Worm (Caenorhabditis elegans) whole organism, late embryonic: ENCODE measurements around the gene klp-4.

ENCODE experiments used
- ama-1 ChIP-seq: fragments of 150-350 bp; optimal IDR thresholded peaks from 2 replicates; lab custom pipeline; 2014
- fax-1 ChIP-seq: sonication (generic microtip); optimal IDR thresholded peaks from 2 replicates; lab custom pipeline; 2016; ENCODE audit warnings: missing genotype, missing genetic modification characterization, missing compliant biosample characterization
- nhr-11 ChIP-seq: fragments of 150-350 bp; optimal IDR thresholded peaks from 2 replicates; lab custom pipeline; 2014; ENCODE audit warnings: missing biosample characterization, missing genetic modification characterization
- pag-3 ChIP-seq: sonication (generic microtip); optimal IDR thresholded peaks from 2 replicates; lab custom pipeline; 2016; ENCODE audit warnings: missing compliant biosample characterization, missing genetic modification characterization, borderline replicate concordance
- sox-2 ChIP-seq: fragments of 200-800 bp; sonication (Bioruptor generic); IDR thresholded peaks from 2 replicates; pipeline ENCODE4 v1.3.6; 2022; ENCODE audit warnings: missing genetic modification reagents, missing genetic modification characterization, missing compliant biosample characterization

ce11 chrX:3218040-3218795 lies 39.7 kb upstream of the klp-4 start:
- TF ChIP-seq nhr-11 = no peak
- TF ChIP-seq ama-1 = no peak
- no peak for TF ChIP-seq fax-1
- no peak for TF ChIP-seq pag-3
- TF ChIP-seq sox-2 = no peak
